Worm (Caenorhabditis elegans) whole organism, late embryonic: Measurements from ENCODE around the gene T10H9.1.

Experiments
- ceh-48 ChIP-seq: sonication (generic microtip); optimal IDR thresholded peaks from 2 replicates; lab custom pipeline; 2016; ENCODE audit warnings: missing genetic modification characterization, inconsistent platforms, missing compliant biosample characterization
- dmd-4 ChIP-seq: sonication (generic microtip); optimal IDR thresholded peaks from 2 replicates; lab custom pipeline; 2016; ENCODE audit warnings: borderline replicate concordance, missing genetic modification characterization, missing compliant biosample characterization
- dve-1 ChIP-seq: sonication (generic microtip); optimal IDR thresholded peaks from 2 replicates; lab custom pipeline; 2017; ENCODE audit warnings: antibody characterized with exemption, mild to moderate bottlenecking, missing genetic modification characterization, missing compliant biosample characterization
- fkh-6 ChIP-seq: sonication (generic microtip); optimal IDR thresholded peaks from 2 replicates; lab custom pipeline; 2016; ENCODE audit warnings: missing genetic modification characterization, missing compliant biosample characterization
- unc-86 ChIP-seq: sonication (generic microtip); optimal IDR thresholded peaks from 2 replicates; lab custom pipeline; 2016; ENCODE audit warnings: missing genetic modification characterization, missing compliant biosample characterization

DNA sequence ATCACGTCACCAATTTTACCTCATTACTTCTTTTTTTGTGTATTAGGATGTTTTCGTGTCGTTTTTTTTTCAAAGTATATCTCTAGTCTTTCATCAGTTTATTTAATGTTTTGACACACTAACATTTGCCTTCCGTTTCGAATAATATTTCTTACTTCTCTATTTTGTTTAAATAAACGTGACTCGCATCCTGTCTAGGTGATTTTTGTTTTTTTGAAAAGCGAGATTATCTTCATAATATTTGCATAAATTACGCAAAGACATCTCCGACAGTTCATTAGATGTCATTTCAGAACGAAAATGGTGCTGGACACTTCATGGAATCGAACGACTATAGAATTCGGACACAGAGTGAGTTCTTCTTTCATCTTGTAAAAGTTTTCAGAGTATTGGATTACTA, at the start of gene T10H9.1:
- TF ChIP-seq ceh-48 (tag; lab: Kevin White, UChicago) (no peak), dve-1 (tag; lab: Kevin White, UChicago) (no peak), dmd-4 (no peak), unc-86 (no peak), fkh-6 (tag; lab: Kevin White, UChicago) (no peak)
